Fruit fly (Drosophila melanogaster) whole organism, embryonic: ENCODE results near the gene CG3014.

Experiments used
- Ada2b ChIP-seq: fragments of 200-800 bp; sonication (Bioruptor generic); IDR thresholded peaks from 2 replicates; pipeline ENCODE4 v1.3.6; 2022; ENCODE audit warnings: missing biosample characterization, missing genetic modification characterization
- CG11504 ChIP-seq: fragments of 200-800 bp; sonication (Bioruptor generic); optimal IDR thresholded peaks from 3 replicates; lab custom pipeline; 2019; ENCODE audit warnings: missing biosample characterization, mild to moderate bottlenecking, missing genetic modification characterization, moderate library complexity
- CG11696 ChIP-seq: fragments of 200-800 bp; sonication (Bioruptor generic); IDR thresholded peaks from 2 replicates; pipeline ENCODE4 v1.3.6; 2022; ENCODE audit warnings: missing biosample characterization, missing genetic modification characterization
- CG15269 ChIP-seq: fragments of 200-800 bp; sonication (Bioruptor generic); optimal IDR thresholded peaks from 2 replicates; lab custom pipeline; 2018; ENCODE audit warnings: missing biosample characterization, mild to moderate bottlenecking, missing genetic modification characterization, moderate library complexity
- CG1529 ChIP-seq: fragments of 200-800 bp; sonication (Bioruptor generic); optimal IDR thresholded peaks from 3 replicates; lab custom pipeline; 2018; ENCODE audit warnings: missing biosample characterization, missing genetic modification characterization
- CG31441 ChIP-seq: fragments of 200-800 bp; sonication (Bioruptor generic); IDR thresholded peaks from 2 replicates; pipeline ENCODE4 v1.3.6; 2022; ENCODE audit warnings: missing biosample characterization, missing genetic modification characterization
- CG34422 ChIP-seq: fragments of 200-800 bp; sonication (Bioruptor generic); IDR thresholded peaks from 3 replicates; pipeline ENCODE4 v1.3.6; 2022; ENCODE audit warnings: missing biosample characterization, missing genetic modification characterization
- CG7839 ChIP-seq: fragments of 200-800 bp; sonication (Bioruptor generic); optimal IDR thresholded peaks from 3 replicates; lab custom pipeline; 2018; ENCODE audit warnings: missing biosample characterization, mild to moderate bottlenecking, missing genetic modification characterization, moderate library complexity
- CG9932 ChIP-seq: fragments of 200-800 bp; sonication (Bioruptor generic); IDR thresholded peaks from 2 replicates; pipeline ENCODE4 v1.3.6; 2022; ENCODE audit warnings: missing biosample characterization, missing genetic modification characterization
- Dfd ChIP-seq, 2 experiments: fragments of >200 bp; optimal IDR thresholded peaks; 2 replicates each; lab custom pipeline; 2017; ENCODE audit warnings: missing biosample characterization in 2 of 2, missing genetic modification characterization in 2 of 2
- Fer3 ChIP-seq: fragments of 200-800 bp; sonication (Bioruptor generic); optimal IDR thresholded peaks from 2 replicates; lab custom pipeline; 2018; ENCODE audit warnings: missing biosample characterization, mild to moderate bottlenecking, missing genetic modification characterization, moderate library complexity
- Jarid2 ChIP-seq: fragments of 200-800 bp; sonication (Bioruptor generic); optimal IDR thresholded peaks from 3 replicates; lab custom pipeline; 2017; ENCODE audit warnings: mild to moderate bottlenecking, missing biosample characterization, missing genetic modification reagents, missing genetic modification characterization
- PHDP ChIP-seq: fragments of 200-800 bp; sonication (Bioruptor generic); optimal IDR thresholded peaks from 3 replicates; lab custom pipeline; 2018; ENCODE audit warnings: missing biosample characterization, mild to moderate bottlenecking, missing genetic modification characterization, moderate library complexity
- dmrt99B ChIP-seq: fragments of 200-800 bp; sonication (Bioruptor generic); optimal IDR thresholded peaks from 2 replicates; lab custom pipeline; 2018; ENCODE audit warnings: missing biosample characterization, mild to moderate bottlenecking, missing genetic modification characterization, moderate library complexity
- prd ChIP-seq, 3 experiments: fragments of >200 bp in 2 of 3; fragments of 200-800 bp in 1 of 3; sonication (Bioruptor generic) in 1 of 3; optimal IDR thresholded peaks in 2 of 3; IDR thresholded peaks in 1 of 3; 2 replicates in 2 of 3; 3 replicates in 1 of 3; pipeline versions ENCODE4 v1.3.6 to Lab custom; 2017 to 2022; ENCODE audit warnings: missing biosample characterization in 1 of 3, missing genetic modification characterization in 1 of 3
- trem ChIP-seq: fragments of 200-800 bp; optimal IDR thresholded peaks from 3 replicates; lab custom pipeline; 2019; ENCODE audit warnings: missing biosample characterization, mild to moderate bottlenecking, missing genetic modification characterization, moderate library complexity
- usp ChIP-seq: fragments of >200 bp; optimal IDR thresholded peaks from 2 replicates; lab custom pipeline; 2017; ENCODE audit warnings: missing biosample characterization, missing genetic modification characterization

The CG3014 gene

dm6 chr3R:7749993-7750392, 52.6 kb downstream of the CG3014 start, which contains the start of gene pyd3 (continued):
- peak; percentile 27 for TF ChIP-seq dmrt99B
- peak; percentile 18 for TF ChIP-seq CG11504 (tag; lab: Kevin White, UChicago)
- peak; percentile 44 for TF ChIP-seq CG7839 (tag; lab: Kevin White, UChicago)
- TF ChIP-seq CG34422 = no peak
- 0 out of 2 replicates have a peak, but pooled peaks have one; percentile 9 for TF ChIP-seq CG9932 (GFP tag; lab: Robert Waterston, UW)
- peak; percentile 46; the same call in 1 of the 2 replicates for TF ChIP-seq CG31441 (GFP tag; lab: Robert Waterston, UW)
- no peak for TF ChIP-seq prd (optimal IDR thresholded peaks at IDR 0.05; lab: Kevin White, UChicago)
- 0 out of 3 replicates have a peak, but pooled peaks have one; percentile 29 for TF ChIP-seq prd (GFP tag; IDR thresholded peaks at IDR 0.05; lab: Robert Waterston, UW)
- TF ChIP-seq Jarid2 (GFP tag; lab: Kevin White, UChicago) = peak; percentile 49
- peak; percentile 17 for TF ChIP-seq Fer3 (tag; lab: Kevin White, UChicago)
- TF ChIP-seq Dfd (GFP tag; optimal IDR thresholded peaks at IDR 0.05; lab: Kevin White, UChicago) = no peak
- TF ChIP-seq Ada2b = peak; percentile 16; the same call in 1 of the 2 replicates
- peak; percentile 51 for TF ChIP-seq PHDP
- peak; percentile 98 for TF ChIP-seq CG11696
- TF ChIP-seq usp = no peak
- TF ChIP-seq trem (tag; lab: Kevin White, UChicago) = peak; percentile 4
- no peak for TF ChIP-seq CG1529 (GFP tag; lab: Kevin White, UChicago)
- peak; percentile 16 for TF ChIP-seq CG15269
